Worm (Caenorhabditis elegans) whole organism, young adult: ENCODE measurements around the gene tbx-35.

ENCODE experiments used
- B0035.1 ChIP-seq: sonication (generic microtip); optimal IDR thresholded peaks from 2 replicates; lab custom pipeline; 2016; ENCODE audit warnings: missing genetic modification characterization, mild to moderate bottlenecking, missing compliant biosample characterization, missing genotype, missing genetic modification reagents
- B0336.3 ChIP-seq: fragments of 200-800 bp; sonication (Bioruptor generic); IDR thresholded peaks from 2 replicates; pipeline ENCODE4 v1.3.6; 2022; ENCODE audit warnings: missing genetic modification characterization, missing compliant biosample characterization
- C06A6.2 ChIP-seq: fragments of 200-800 bp; sonication (Bioruptor generic); conservative IDR thresholded peaks from 2 replicates; pipeline ENCODE4 v1.3.6; 2022; ENCODE audit warnings: missing genetic modification characterization, missing compliant biosample characterization
- F49E8.2 ChIP-seq: sonication (generic microtip); optimal IDR thresholded peaks from 3 replicates; lab custom pipeline; 2017; ENCODE audit warnings: missing genetic modification characterization, mild to moderate bottlenecking, missing compliant biosample characterization, antibody characterized with exemption, moderate library complexity; ENCODE audit not compliant: insufficient read depth
- F52B5.7 ChIP-seq: sonication (generic microtip); optimal IDR thresholded peaks from 2 replicates; lab custom pipeline; 2016; ENCODE audit warnings: mild to moderate bottlenecking, missing genetic modification characterization, missing compliant biosample characterization
- K12H6.12 ChIP-seq: fragments of 200-800 bp; sonication (Bioruptor generic); optimal IDR thresholded peaks from 2 replicates; lab custom pipeline; 2018; ENCODE audit warnings: mild to moderate bottlenecking, missing genetic modification characterization, missing compliant biosample characterization
- Y53G8AR.9 ChIP-seq: fragments of 200-800 bp; sonication (Bioruptor generic); conservative IDR thresholded peaks from 2 replicates; pipeline ENCODE4 v1.3.6; 2022; ENCODE audit warnings: missing genetic modification reagents, missing genetic modification characterization, missing compliant biosample characterization
- Y56A3A.18 ChIP-seq: fragments of 200-800 bp; sonication (Bioruptor generic); IDR thresholded peaks from 2 replicates; pipeline ENCODE4 v1.3.6; 2022; ENCODE audit warnings: missing genetic modification reagents, missing genetic modification characterization, missing compliant biosample characterization
- Y95B8A.8 ChIP-seq: fragments of 200-800 bp; sonication (Bioruptor generic); IDR thresholded peaks from 2 replicates; pipeline ENCODE4 v1.3.6; 2022; ENCODE audit warnings: missing genetic modification reagents, missing genetic modification characterization, missing compliant biosample characterization
- ama-1 ChIP-seq, 3 experiments: fragments of 150-350 bp in 1 of 3; sonication (generic microtip) in 2 of 3; optimal IDR thresholded peaks; 2 replicates each; lab custom pipeline; 2014 to 2018; ENCODE audit warnings: missing biosample characterization in 2 of 3, missing genetic modification characterization in 2 of 3, missing genetic modification reagents in 2 of 3
- atf-7 ChIP-seq: sonication (generic microtip); optimal IDR thresholded peaks from 2 replicates; lab custom pipeline; 2017; ENCODE audit warnings: mild to moderate bottlenecking, missing genetic modification characterization, missing compliant biosample characterization
- attf-3 ChIP-seq: fragments of 200-800 bp; sonication (Bioruptor generic); conservative IDR thresholded peaks from 2 replicates; pipeline ENCODE4 v1.3.6; 2022; ENCODE audit warnings: missing genetic modification reagents, missing genetic modification characterization, missing compliant biosample characterization
- bed-1 ChIP-seq: fragments of 200-800 bp; sonication (Bioruptor generic); IDR thresholded peaks from 2 replicates; pipeline ENCODE4 v1.3.6; 2022; ENCODE audit warnings: missing genetic modification reagents, missing genetic modification characterization, missing compliant biosample characterization
- cebp-1 ChIP-seq, 2 experiments: fragments of 200-800 bp in 1 of 2; sonication (Bioruptor generic) in 1 of 2; sonication (generic microtip) in 1 of 2; IDR thresholded peaks in 1 of 2; optimal IDR thresholded peaks in 1 of 2; 2 replicates each; pipeline versions ENCODE4 v1.3.6 to Lab custom; 2017 to 2022; ENCODE audit warnings: missing compliant biosample characterization in 2 of 2, missing genetic modification characterization in 2 of 2, mild to moderate bottlenecking in 1 of 2, missing genetic modification reagents in 1 of 2, moderate library complexity in 1 of 2
- ceh-79 ChIP-seq: sonication (generic microtip); optimal IDR thresholded peaks from 2 replicates; lab custom pipeline; 2017; ENCODE audit warnings: mild to moderate bottlenecking, missing genetic modification characterization, missing compliant biosample characterization
- chd-7 ChIP-seq: sonication (generic microtip); optimal IDR thresholded peaks from 2 replicates; lab custom pipeline; 2016; ENCODE audit warnings: mild to moderate bottlenecking, missing genetic modification characterization, moderate library complexity, missing compliant biosample characterization
- dox-1 ChIP-seq: fragments of 200-800 bp; sonication (Bioruptor generic); IDR thresholded peaks from 2 replicates; pipeline ENCODE4 v1.3.6; 2022; ENCODE audit warnings: missing genetic modification reagents, missing genetic modification characterization, missing compliant biosample characterization
- egrh-3 ChIP-seq: fragments of 200-800 bp; sonication (Bioruptor generic); IDR thresholded peaks from 2 replicates; pipeline ENCODE4 v1.3.6; 2022; ENCODE audit warnings: missing genetic modification reagents, missing genetic modification characterization, missing compliant biosample characterization
- ekl-4 ChIP-seq: fragments of 200-800 bp; sonication (Bioruptor generic); IDR thresholded peaks from 2 replicates; pipeline ENCODE4 v1.3.6; 2022; ENCODE audit warnings: missing genetic modification reagents, missing genetic modification characterization, missing compliant biosample characterization
- fkh-3 ChIP-seq: sonication (generic microtip); optimal IDR thresholded peaks from 2 replicates; lab custom pipeline; 2016; ENCODE audit warnings: mild to moderate bottlenecking, missing genetic modification characterization, missing compliant biosample characterization
- gei-17 ChIP-seq: fragments of 200-800 bp; sonication (Bioruptor generic); optimal IDR thresholded peaks from 2 replicates; lab custom pipeline; 2018; ENCODE audit warnings: mild to moderate bottlenecking, missing genetic modification characterization, missing compliant biosample characterization
- hmg-1.2 ChIP-seq: fragments of 200-800 bp; sonication (Bioruptor generic); IDR thresholded peaks from 2 replicates; pipeline ENCODE4 v1.3.6; 2022; ENCODE audit warnings: missing genetic modification reagents, missing genetic modification characterization, missing compliant biosample characterization
- hsf-1 ChIP-seq: fragments of 200-800 bp; sonication (Bioruptor generic); IDR thresholded peaks from 2 replicates; pipeline ENCODE4 v1.3.6; 2022; ENCODE audit warnings: missing genetic modification reagents, missing genetic modification characterization, missing compliant biosample characterization
- lin-35 ChIP-seq, 3 experiments: fragments of 150-350 bp in 2 of 3; sonication (generic microtip) in 1 of 3; optimal IDR thresholded peaks; 2 replicates each; lab custom pipeline; 2014 to 2018; ENCODE audit warnings: missing biosample characterization in 3 of 3, missing genetic modification characterization in 3 of 3, missing genetic modification reagents in 3 of 3
- lin-40 ChIP-seq: sonication (generic microtip); optimal IDR thresholded peaks from 2 replicates; lab custom pipeline; 2016; ENCODE audit warnings: missing genetic modification characterization, mild to moderate bottlenecking, missing compliant biosample characterization, missing genotype, missing genetic modification reagents
- lir-1 ChIP-seq: fragments of 200-800 bp; sonication (Bioruptor generic); conservative IDR thresholded peaks from 2 replicates; pipeline ENCODE4 v1.3.6; 2022; ENCODE audit warnings: missing genetic modification reagents, missing genetic modification characterization, missing compliant biosample characterization
- madf-3 ChIP-seq: fragments of 200-800 bp; sonication (Bioruptor generic); IDR thresholded peaks from 2 replicates; pipeline ENCODE4 v1.3.6; 2022; ENCODE audit warnings: missing genetic modification reagents, missing genetic modification characterization, missing compliant biosample characterization
- madf-6 ChIP-seq: fragments of 200-800 bp; sonication (Bioruptor generic); IDR thresholded peaks from 2 replicates; pipeline ENCODE4 v1.3.6; 2022; ENCODE audit warnings: missing genetic modification reagents, missing genetic modification characterization, missing compliant biosample characterization
- madf-8 ChIP-seq: fragments of 200-800 bp; sonication (Bioruptor generic); conservative IDR thresholded peaks from 2 replicates; pipeline ENCODE4 v1.3.6; 2022; ENCODE audit warnings: missing genetic modification reagents, missing genetic modification characterization, missing compliant biosample characterization
- mel-28 ChIP-seq: sonication (generic microtip); optimal IDR thresholded peaks from 2 replicates; lab custom pipeline; 2016; ENCODE audit warnings: borderline replicate concordance, mild to moderate bottlenecking, missing genetic modification characterization, missing compliant biosample characterization
- mes-4 ChIP-seq: sonication (generic microtip); optimal IDR thresholded peaks from 2 replicates; lab custom pipeline; 2016; ENCODE audit warnings: missing genotype, missing genetic modification characterization, missing compliant biosample characterization
- nfyb-1 ChIP-seq: fragments of 200-800 bp; sonication (Bioruptor generic); IDR thresholded peaks from 2 replicates; pipeline ENCODE4 v1.3.6; 2022; ENCODE audit warnings: missing genetic modification reagents, missing genetic modification characterization, missing compliant biosample characterization
- nhr-27 ChIP-seq: fragments of 200-800 bp; sonication (Bioruptor generic); optimal IDR thresholded peaks from 2 replicates; lab custom pipeline; 2018; ENCODE audit warnings: mild to moderate bottlenecking, missing genetic modification characterization, moderate library complexity, missing compliant biosample characterization
- nhr-80 ChIP-seq: sonication (generic microtip); optimal IDR thresholded peaks from 2 replicates; lab custom pipeline; 2016; ENCODE audit warnings: missing genetic modification characterization, missing compliant biosample characterization
- rec-8 ChIP-seq, 2 experiments: sonication (generic microtip); optimal IDR thresholded peaks; 2 replicates each; lab custom pipeline; 2016; ENCODE audit warnings: mild to moderate bottlenecking in 2 of 2, missing genetic modification characterization in 2 of 2, missing genetic modification reagents in 2 of 2, missing genotype in 2 of 2, missing biosample characterization in 1 of 2, missing compliant biosample characterization in 1 of 2, moderate library complexity in 1 of 2
- repo-1 ChIP-seq: sonication (generic microtip); optimal IDR thresholded peaks from 2 replicates; lab custom pipeline; 2017; ENCODE audit warnings: mild to moderate bottlenecking, missing genetic modification characterization, missing compliant biosample characterization
- sdz-38 ChIP-seq: sonication (generic microtip); optimal IDR thresholded peaks from 2 replicates; lab custom pipeline; 2016; ENCODE audit warnings: missing genotype, missing genetic modification characterization, missing compliant biosample characterization
- snpc-1.3 ChIP-seq: sonication (generic microtip); optimal IDR thresholded peaks from 2 replicates; lab custom pipeline; 2017; ENCODE audit warnings: missing genetic modification characterization, mild to moderate bottlenecking, missing compliant biosample characterization, antibody characterized with exemption, moderate library complexity, missing genotype, missing genetic modification reagents; ENCODE audit not compliant: insufficient read depth
- snpc-4 ChIP-seq, 5 experiments: fragments of 150-350 bp in 1 of 5; sonication (generic microtip) in 4 of 5; optimal IDR thresholded peaks; 2 replicates each; lab custom pipeline; 2014 to 2018; ENCODE audit warnings: missing genetic modification characterization in 5 of 5, missing biosample characterization in 3 of 5, antibody characterized with exemption in 2 of 5, mild to moderate bottlenecking in 2 of 5, missing compliant biosample characterization in 2 of 5, missing genotype in 2 of 5, moderate library complexity in 2 of 5, missing genetic modification reagents in 1 of 5
- unc-130 ChIP-seq: sonication (generic microtip); optimal IDR thresholded peaks from 2 replicates; lab custom pipeline; 2016; ENCODE audit warnings: missing genetic modification reagents, missing genetic modification characterization, missing compliant biosample characterization
- zim-3 ChIP-seq: sonication (generic microtip); optimal IDR thresholded peaks from 2 replicates; lab custom pipeline; 2017; ENCODE audit warnings: mild to moderate bottlenecking, missing genetic modification characterization, moderate library complexity, missing compliant biosample characterization
- ztf-25 ChIP-seq: fragments of 200-800 bp; sonication (Bioruptor generic); IDR thresholded peaks from 2 replicates; pipeline ENCODE4 v1.3.6; 2022; ENCODE audit warnings: missing genetic modification reagents, missing genetic modification characterization, missing compliant biosample characterization
- ztf-3 ChIP-seq: fragments of 200-800 bp; sonication (Bioruptor generic); optimal IDR thresholded peaks from 2 replicates; lab custom pipeline; 2018; ENCODE audit warnings: mild to moderate bottlenecking, missing genetic modification characterization, missing compliant biosample characterization

Gene tbx-35

ce11 chrII:5525297-5525696, at the start of gene tbx-35:
Gene tbx-35, minus strand, starts transcription at chrII:5525397.
- no peak for TF ChIP-seq nhr-80 (tag; lab: Kevin White, UChicago)
- TF ChIP-seq madf-8 (GFP tag; lab: Robert Waterston, UW) = no peak
- no peak for TF ChIP-seq repo-1
- no peak for TF ChIP-seq ztf-25 (GFP tag; lab: Robert Waterston, UW)
- no peak for TF ChIP-seq fkh-3
- no peak for TF ChIP-seq nfyb-1 (GFP tag; lab: Robert Waterston, UW)
- no peak for TF ChIP-seq gei-17 (GFP tag; lab: Kevin White, UChicago)
- no peak for TF ChIP-seq nhr-27
- TF ChIP-seq hsf-1 (GFP tag; lab: Robert Waterston, UW) = no peak
- TF ChIP-seq hmg-1.2 (GFP tag; lab: Robert Waterston, UW) = no peak
- TF ChIP-seq atf-7 (tag; lab: Kevin White, UChicago) = no peak
- no peak for TF ChIP-seq F49E8.2 (tag; lab: Kevin White, UChicago)
- no peak for TF ChIP-seq mes-4 (tag; lab: Kevin White, UChicago)
- no peak for TF ChIP-seq egrh-3 (GFP tag; lab: Robert Waterston, UW)
- no peak for TF ChIP-seq B0035.1 (tag; lab: Kevin White, UChicago)
- no peak for TF ChIP-seq mel-28
- TF ChIP-seq lin-35 (GFP tag; optimal IDR thresholded peaks at IDR 0.05; lab: Kevin White, UChicago) = no peak
- no peak for TF ChIP-seq rec-8 (tag; optimal IDR thresholded peaks at IDR 0.05; lab: Kevin White, UChicago)

ce11 chrII:5574925-5575324, 49.7 kb upstream of the tbx-35 start:
- peak in 1 of 3 experiments; percentile 55 for TF ChIP-seq lin-35 (GFP tag; optimal IDR thresholded peaks at IDR 0.05; lab: Kevin White, UChicago)
- no peak for TF ChIP-seq snpc-1.3 (tag; lab: Kevin White, UChicago)
- TF ChIP-seq ama-1 (optimal IDR thresholded peaks at IDR 0.05; lab: Kevin White, UChicago) = peak; percentile 33
- TF ChIP-seq ama-1 (GFP tag; optimal IDR thresholded peaks at IDR 0.05; lab: Kevin White, UChicago) = no peak
- no peak for TF ChIP-seq cebp-1 (GFP tag; IDR thresholded peaks at IDR 0.05; lab: Robert Waterston, UW)
- TF ChIP-seq cebp-1 (tag; optimal IDR thresholded peaks at IDR 0.05; lab: Kevin White, UChicago) = peak; percentile 40
- TF ChIP-seq madf-3 (GFP tag; lab: Robert Waterston, UW) = peak; percentile 67; the same call in 1 of the 2 replicates
- no peak for TF ChIP-seq unc-130 (GFP tag; lab: Kevin White, UChicago)
- TF ChIP-seq Y56A3A.18 (GFP tag; lab: Robert Waterston, UW) = peak; percentile 78; the same call in 1 of the 2 replicates
- peak; percentile 33 for TF ChIP-seq madf-6
- peak; percentile 73; the same call in 1 of the 2 replicates for TF ChIP-seq ekl-4 (GFP tag; lab: Robert Waterston, UW)
- peak; percentile 86 for TF ChIP-seq repo-1
- TF ChIP-seq ztf-3 (GFP tag; lab: Kevin White, UChicago) = no peak
- peak; percentile 70 for TF ChIP-seq chd-7 (tag; lab: Kevin White, UChicago)
- peak; percentile 70 for TF ChIP-seq atf-7 (tag; lab: Kevin White, UChicago)
- 0 out of 2 replicates have a peak, but pooled peaks have one; percentile 47 for TF ChIP-seq bed-1 (GFP tag; lab: Robert Waterston, UW)
- TF ChIP-seq Y95B8A.8 (GFP tag; lab: Robert Waterston, UW) = no peak
- TF ChIP-seq gei-17 (GFP tag; lab: Kevin White, UChicago) = peak; percentile 55
- peak; percentile 19; the same call in 1 of the 2 replicates for TF ChIP-seq hmg-1.2 (GFP tag; lab: Robert Waterston, UW)
- TF ChIP-seq zim-3 (tag; lab: Kevin White, UChicago) = peak; percentile 42
- no peak for TF ChIP-seq madf-8 (GFP tag; lab: Robert Waterston, UW)
- TF ChIP-seq lin-40 (tag; lab: Kevin White, UChicago) = no peak
- no peak for TF ChIP-seq attf-3 (GFP tag; lab: Robert Waterston, UW)
- TF ChIP-seq B0336.3 (GFP tag; lab: Robert Waterston, UW) = peak; percentile 80
- 0 out of 2 replicates have a peak, but pooled peaks have one; percentile 26 for TF ChIP-seq C06A6.2
- no peak for TF ChIP-seq sdz-38
- TF ChIP-seq F52B5.7 (tag; lab: Kevin White, UChicago) = peak; percentile 62
- TF ChIP-seq ceh-79 = no peak
- TF ChIP-seq lir-1 (GFP tag; lab: Robert Waterston, UW) = no peak
- peak; percentile 41 for TF ChIP-seq fkh-3
- TF ChIP-seq Y53G8AR.9 (GFP tag; lab: Robert Waterston, UW) = peak; percentile 81; the same call in 1 of the 2 replicates
- TF ChIP-seq K12H6.12 (tag; lab: Kevin White, UChicago) = peak; percentile 20
- no peak for TF ChIP-seq snpc-4 (GFP tag; optimal IDR thresholded peaks at IDR 0.05; lab: Kevin White, UChicago)
- peak in 1 of 4 experiments; percentile 20 for TF ChIP-seq snpc-4 (tag; optimal IDR thresholded peaks at IDR 0.05; lab: Kevin White, UChicago)
- peak; percentile 45; the same call in 1 of the 2 replicates for TF ChIP-seq dox-1
